Worm (Caenorhabditis elegans) whole organism, L2 larva: Measurements from ENCODE around the gene asp-7.
"Not testable (repeated sequence)": the region's sequence is repeated elsewhere in the genome, so short reads cannot be mapped to it uniquely, and the experiment has no call there.

Source experiments
- C34F6.9 ChIP-seq: fragments of 150-350 bp; optimal IDR thresholded peaks from 2 replicates; lab custom pipeline; 2014; ENCODE audit warnings: missing biosample characterization, missing genetic modification characterization
- R02D3.7 ChIP-seq: fragments of 150-350 bp; optimal IDR thresholded peaks from 2 replicates; lab custom pipeline; 2014; ENCODE audit warnings: missing biosample characterization, missing genetic modification characterization
- Y55F3AM.14 ChIP-seq: fragments of 200-800 bp; sonication (Bioruptor generic); optimal IDR thresholded peaks from 2 replicates; lab custom pipeline; 2018; ENCODE audit warnings: mild to moderate bottlenecking, missing genetic modification characterization, missing compliant biosample characterization
- alr-1 ChIP-seq: fragments of 150-350 bp; optimal IDR thresholded peaks from 2 replicates; lab custom pipeline; 2014; ENCODE audit warnings: missing biosample characterization, missing genetic modification characterization
- aly-2 ChIP-seq: fragments of 150-350 bp; optimal IDR thresholded peaks from 2 replicates; lab custom pipeline; 2014; ENCODE audit warnings: missing biosample characterization, missing genetic modification characterization
- ama-1 ChIP-seq: fragments of 150-350 bp; optimal IDR thresholded peaks from 2 replicates; lab custom pipeline; 2018; ENCODE audit warnings: inconsistent platforms
- blmp-1 ChIP-seq: sonication (generic microtip); optimal IDR thresholded peaks from 2 replicates; lab custom pipeline; 2017; ENCODE audit warnings: missing genetic modification characterization, mild to moderate bottlenecking, missing compliant biosample characterization, antibody characterized with exemption, moderate library complexity; ENCODE audit not compliant: insufficient read depth
- ceh-16 ChIP-seq: fragments of 150-350 bp; optimal IDR thresholded peaks from 2 replicates; lab custom pipeline; 2014; ENCODE audit warnings: missing biosample characterization, missing genetic modification characterization
- ceh-82 ChIP-seq: fragments of 150-350 bp; optimal IDR thresholded peaks from 2 replicates; lab custom pipeline; 2014; ENCODE audit warnings: missing biosample characterization, missing genetic modification characterization
- dmd-4 ChIP-seq: sonication (generic microtip); optimal IDR thresholded peaks from 2 replicates; lab custom pipeline; 2017; ENCODE audit warnings: missing biosample characterization, missing genetic modification characterization
- egl-27 ChIP-seq: sonication (generic microtip); optimal IDR thresholded peaks from 3 replicates; lab custom pipeline; 2017; ENCODE audit warnings: missing biosample characterization, missing genetic modification reagents, missing genetic modification characterization
- elt-3 ChIP-seq: sonication (generic microtip); optimal IDR thresholded peaks from 2 replicates; lab custom pipeline; 2017; ENCODE audit warnings: missing biosample characterization, missing genetic modification characterization
- gmeb-1 ChIP-seq: fragments of 150-350 bp; optimal IDR thresholded peaks from 2 replicates; lab custom pipeline; 2014; ENCODE audit warnings: missing biosample characterization, missing genetic modification characterization
- lin-11 ChIP-seq: fragments of 150-350 bp; sonication (generic microtip); optimal IDR thresholded peaks from 2 replicates; lab custom pipeline; 2014; ENCODE audit warnings: missing biosample characterization, missing genetic modification characterization, inconsistent platforms, mixed read lengths
- lin-13 ChIP-seq: fragments of 150-350 bp; optimal IDR thresholded peaks from 2 replicates; lab custom pipeline; 2014; ENCODE audit warnings: missing biosample characterization, missing genetic modification reagents, missing genetic modification characterization
- lin-39 ChIP-seq: fragments of 150-350 bp; optimal IDR thresholded peaks from 2 replicates; lab custom pipeline; 2014; ENCODE audit warnings: missing biosample characterization, missing genetic modification reagents, missing genetic modification characterization
- lsy-2 ChIP-seq, 2 experiments: fragments of 150-350 bp in 1 of 2; sonication (generic microtip) in 1 of 2; optimal IDR thresholded peaks; 2 replicates each; lab custom pipeline; 2014 to 2017; ENCODE audit warnings: missing biosample characterization in 2 of 2, missing genetic modification characterization in 2 of 2
- mab-5 ChIP-seq: fragments of 150-350 bp; optimal IDR thresholded peaks from 2 replicates; lab custom pipeline; 2014; ENCODE audit warnings: missing biosample characterization, missing genetic modification characterization
- mbf-1 ChIP-seq: sonication (generic microtip); optimal IDR thresholded peaks from 2 replicates; lab custom pipeline; 2017; ENCODE audit warnings: missing biosample characterization, missing genetic modification characterization
- mdl-1 ChIP-seq, 2 experiments: fragments of 150-350 bp in 1 of 2; sonication (generic microtip) in 1 of 2; optimal IDR thresholded peaks; 2 replicates each; lab custom pipeline; 2017; ENCODE audit warnings: missing biosample characterization in 2 of 2, missing genetic modification characterization in 2 of 2
- nhr-10 ChIP-seq: sonication (generic microtip); optimal IDR thresholded peaks from 2 replicates; lab custom pipeline; 2017; ENCODE audit warnings: missing biosample characterization, missing genetic modification characterization
- nhr-11 ChIP-seq: fragments of 150-350 bp; optimal IDR thresholded peaks from 2 replicates; lab custom pipeline; 2014; ENCODE audit warnings: missing biosample characterization, missing genetic modification characterization
- nhr-129 ChIP-seq: fragments of 150-350 bp; optimal IDR thresholded peaks from 2 replicates; lab custom pipeline; 2014; ENCODE audit warnings: missing biosample characterization, missing genetic modification characterization
- nhr-21 ChIP-seq: fragments of 150-350 bp; optimal IDR thresholded peaks from 2 replicates; lab custom pipeline; 2014; ENCODE audit warnings: missing biosample characterization, missing genetic modification characterization
- nhr-23 ChIP-seq: fragments of 150-350 bp; optimal IDR thresholded peaks from 2 replicates; lab custom pipeline; 2014; ENCODE audit warnings: missing biosample characterization, missing genetic modification reagents, missing genetic modification characterization
- nhr-25 ChIP-seq: fragments of 150-350 bp; sonication (generic microtip); optimal IDR thresholded peaks from 3 replicates; lab custom pipeline; 2014; ENCODE audit warnings: missing biosample characterization, missing genetic modification characterization
- nhr-6 ChIP-seq: fragments of 150-350 bp; optimal IDR thresholded peaks from 2 replicates; lab custom pipeline; 2014; ENCODE audit warnings: missing biosample characterization, missing genetic modification characterization
- nhr-77 ChIP-seq: fragments of 150-350 bp; optimal IDR thresholded peaks from 2 replicates; lab custom pipeline; 2014; ENCODE audit warnings: missing biosample characterization, missing genetic modification characterization
- sem-4 ChIP-seq: fragments of 150-350 bp; optimal IDR thresholded peaks from 2 replicates; lab custom pipeline; 2014; ENCODE audit warnings: missing biosample characterization, missing genetic modification reagents, missing genetic modification characterization
- sma-3 ChIP-seq: sonication (generic microtip); optimal IDR thresholded peaks from 2 replicates; lab custom pipeline; 2016; ENCODE audit warnings: missing genetic modification reagents, missing genetic modification characterization, missing compliant biosample characterization
- sma-9 ChIP-seq, 2 experiments: fragments of 150-350 bp in 1 of 2; sonication (generic microtip) in 1 of 2; optimal IDR thresholded peaks; 2 replicates each; lab custom pipeline; 2014 to 2016; ENCODE audit warnings: missing genetic modification characterization in 2 of 2, mild to moderate bottlenecking in 1 of 2, missing biosample characterization in 1 of 2, missing compliant biosample characterization in 1 of 2, missing genetic modification reagents in 1 of 2, moderate library complexity in 1 of 2
- snpc-4 ChIP-seq: fragments of 150-350 bp; optimal IDR thresholded peaks from 2 replicates; lab custom pipeline; 2014; ENCODE audit warnings: missing biosample characterization, missing genetic modification characterization
- zag-1 ChIP-seq: fragments of 150-350 bp; optimal IDR thresholded peaks from 2 replicates; lab custom pipeline; 2014; ENCODE audit warnings: missing biosample characterization, missing genetic modification characterization
- ztf-1 ChIP-seq: fragments of 200-800 bp; sonication (Bioruptor generic); conservative IDR thresholded peaks from 2 replicates; pipeline ENCODE4 v1.3.6; 2022; ENCODE audit warnings: missing genetic modification characterization, missing compliant biosample characterization
- ztf-11 ChIP-seq: sonication (generic microtip); optimal IDR thresholded peaks from 2 replicates; lab custom pipeline; 2017; ENCODE audit warnings: missing biosample characterization, missing genetic modification characterization
- ztf-4 ChIP-seq: fragments of 150-350 bp; optimal IDR thresholded peaks from 2 replicates; lab custom pipeline; 2014; ENCODE audit warnings: missing biosample characterization, missing genetic modification characterization

The asp-7 gene

DNA sequence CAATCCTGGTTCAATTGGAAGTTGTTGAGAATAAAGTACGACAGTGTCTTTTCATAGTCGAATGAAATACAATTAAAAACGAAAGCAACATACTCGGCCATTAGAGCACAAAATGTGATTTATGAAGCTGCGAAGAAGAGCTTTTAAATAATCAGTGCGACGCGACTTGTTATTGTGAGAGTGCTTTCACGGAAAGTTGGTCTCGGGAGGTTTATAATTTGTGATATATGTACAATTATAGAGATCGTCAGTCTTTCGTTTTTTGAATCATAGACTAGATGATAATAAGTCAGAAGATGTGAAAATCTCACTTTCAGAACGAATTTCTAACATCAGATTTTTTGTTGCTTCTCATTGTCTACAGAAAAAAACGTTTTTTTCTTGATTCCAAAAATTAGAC is 34.0 kb downstream of the asp-7 start, which contains the start of gene srt-15:
TSS of gene srt-15 (minus strand) at position 101 of the 400 bp plus-strand sequence.
- no peak for TF ChIP-seq dmd-4 (tag; lab: Kevin White, UChicago)
- TF ChIP-seq mbf-1 (tag; lab: Kevin White, UChicago), result no peak
- TF ChIP-seq C34F6.9 (tag; lab: Kevin White, UChicago), result no peak
- no peak for TF ChIP-seq nhr-129 (tag; lab: Kevin White, UChicago)
- TF ChIP-seq nhr-25 (tag; lab: Kevin White, UChicago), result no peak
- TF ChIP-seq lsy-2 (tag; optimal IDR thresholded peaks at IDR 0.05; lab: Kevin White, UChicago), result no peak
- no peak for TF ChIP-seq mdl-1 (tag; optimal IDR thresholded peaks at IDR 0.05; lab: Kevin White, UChicago)
- TF ChIP-seq ama-1 (lab: Kevin White, UChicago), result no peak
- no peak for TF ChIP-seq blmp-1 (tag; lab: Kevin White, UChicago)
- no peak for TF ChIP-seq egl-27 (tag; lab: Kevin White, UChicago)
- TF ChIP-seq gmeb-1 (tag; lab: Kevin White, UChicago), result no peak
- no peak for TF ChIP-seq lin-39 (tag; lab: Kevin White, UChicago)

DNA sequence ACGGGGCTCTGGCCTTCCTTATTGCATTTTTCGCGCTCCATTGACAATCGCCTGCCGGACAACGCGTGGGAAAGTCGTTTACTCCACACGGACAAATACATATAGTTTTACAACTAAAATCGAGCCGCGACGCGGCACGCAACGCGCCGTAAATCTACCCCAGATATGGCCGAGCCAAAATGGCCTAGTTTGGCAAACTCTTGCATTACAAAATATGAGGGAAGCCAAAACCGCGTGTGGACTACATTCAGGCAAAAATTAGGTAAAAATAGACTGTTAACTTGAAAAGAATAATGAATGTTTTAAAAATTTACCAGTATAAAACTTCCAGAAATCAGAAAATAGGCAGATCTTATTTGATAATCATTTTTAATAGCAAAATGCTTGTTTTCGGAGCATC is 36.3 kb downstream of the asp-7 start, which contains the start of gene srt-16:
TSS of gene srt-16 (minus strand) at position 101 of the 400 bp plus-strand sequence.
- TF ChIP-seq ceh-16 (tag; lab: Kevin White, UChicago); nhr-77 (tag; lab: Kevin White, UChicago); sma-9 (GFP tag; optimal IDR thresholded peaks at IDR 0.05; lab: Kevin White, UChicago); sma-9 (tag; optimal IDR thresholded peaks at IDR 0.05; lab: Kevin White, UChicago): not testable (repeated sequence)
- TF ChIP-seq, all 48 proteins: peak for 0; not testable (repeated sequence) for 48

DNA sequence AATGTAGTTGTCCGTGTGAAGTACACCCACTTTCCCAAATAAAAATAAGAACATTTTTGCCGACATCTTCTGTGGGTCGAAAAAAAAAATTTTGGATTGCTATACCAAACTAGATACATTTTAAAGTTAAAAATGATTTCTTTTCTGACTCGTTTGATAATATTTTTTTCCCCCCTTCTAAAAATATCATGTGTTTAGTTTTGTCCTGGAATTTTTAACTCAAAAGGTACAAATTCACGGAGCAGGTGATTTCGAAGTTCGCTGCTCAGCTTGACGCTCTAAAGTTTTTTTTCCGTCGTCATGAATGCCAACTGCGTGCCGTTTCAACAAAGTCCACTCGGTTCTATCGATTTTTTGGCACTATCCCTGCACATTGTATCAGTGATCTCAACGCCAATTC is 37.8 kb downstream of the asp-7 start, which contains the start of gene srh-185:
TSS of gene srh-185 (plus strand) at position 301 of the 400 bp plus-strand sequence.
- no peak for TF ChIP-seq ztf-1 (GFP tag; lab: Robert Waterston, UW)
- no peak for TF ChIP-seq nhr-11
- TF ChIP-seq alr-1 (tag; lab: Kevin White, UChicago), result no peak
- TF ChIP-seq mbf-1 (tag; lab: Kevin White, UChicago), result no peak
- no peak for TF ChIP-seq nhr-25 (tag; lab: Kevin White, UChicago)
- TF ChIP-seq lin-13, result no peak
- TF ChIP-seq sma-3 (GFP tag; lab: Kevin White, UChicago), result no peak
- no peak for TF ChIP-seq ceh-82 (tag; lab: Kevin White, UChicago)
- TF ChIP-seq nhr-129 (tag; lab: Kevin White, UChicago), result no peak
- no peak for TF ChIP-seq lin-11 (tag; lab: Kevin White, UChicago)
- no peak for TF ChIP-seq aly-2 (tag; lab: Kevin White, UChicago)
- no peak for TF ChIP-seq nhr-23
- TF ChIP-seq nhr-21 (tag; lab: Kevin White, UChicago), result no peak
- TF ChIP-seq mdl-1 (tag; optimal IDR thresholded peaks at IDR 0.05; lab: Kevin White, UChicago), result no peak
- TF ChIP-seq elt-3 (tag; lab: Kevin White, UChicago), result no peak
- TF ChIP-seq, all 48 proteins: peak for 0

DNA sequence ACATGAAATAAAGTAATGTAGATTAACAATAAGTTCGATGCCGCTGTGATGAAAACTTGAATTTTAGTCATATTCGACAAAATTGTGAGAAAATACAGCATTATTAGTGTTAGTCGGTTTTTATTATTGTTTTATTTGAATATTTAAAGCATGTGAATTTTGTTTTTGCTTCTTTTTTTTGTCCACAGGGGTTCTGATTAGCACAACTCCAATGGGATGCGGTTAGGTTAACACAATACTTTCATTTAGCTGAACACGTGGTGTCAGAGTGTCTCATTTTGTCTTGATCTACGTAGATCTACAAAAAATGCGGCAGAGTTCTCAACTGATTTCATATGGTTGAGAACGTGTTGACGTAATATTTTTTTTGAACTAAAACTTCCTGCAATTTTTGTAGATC is 41.0 kb downstream of the asp-7 start, which contains the start of gene str-40:
TSS of gene str-40 (minus strand) at position 101 of the 400 bp plus-strand sequence.
- TF ChIP-seq zag-1 (tag; lab: Kevin White, UChicago) (no peak), lin-11 (tag; lab: Kevin White, UChicago) (no peak), nhr-21 (tag; lab: Kevin White, UChicago) (no peak), ceh-16 (tag; lab: Kevin White, UChicago) (no peak), snpc-4 (tag; lab: Kevin White, UChicago) (no peak), gmeb-1 (tag; lab: Kevin White, UChicago) (no peak), nhr-11 (no peak), nhr-10 (tag; lab: Kevin White, UChicago) (no peak), ama-1 (lab: Kevin White, UChicago) (no peak)

DNA sequence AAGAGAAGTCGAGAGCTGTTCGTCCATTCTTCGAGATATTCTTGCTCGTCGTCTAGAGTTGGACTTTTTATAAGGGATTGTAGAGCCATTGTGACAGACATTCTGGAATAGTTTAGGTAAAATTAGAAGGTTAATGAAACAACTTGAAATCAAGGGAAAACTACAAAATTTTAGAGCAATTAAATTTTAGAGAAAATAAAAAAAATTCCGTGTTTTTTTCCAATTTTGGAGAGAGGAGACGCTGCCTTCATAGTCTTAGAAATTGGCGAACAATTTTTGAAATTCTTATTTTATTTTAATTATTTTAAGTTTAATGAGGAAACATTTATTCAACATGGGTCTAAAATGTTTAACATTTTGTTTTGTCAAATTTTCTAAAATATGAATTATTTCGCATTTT is 43.5 kb downstream of the asp-7 start, which contains the start of gene C50H11.13:
TSS of gene C50H11.13 (minus strand) at position 101 of the 400 bp plus-strand sequence.
- no peak for TF ChIP-seq nhr-77 (tag; lab: Kevin White, UChicago)
- TF ChIP-seq lsy-2 (tag; optimal IDR thresholded peaks at IDR 0.05; lab: Kevin White, UChicago), result no peak
- TF ChIP-seq ztf-1 (GFP tag; lab: Robert Waterston, UW), result no peak
- TF ChIP-seq ztf-11 (tag; lab: Kevin White, UChicago), result no peak
- no peak for TF ChIP-seq nhr-23
- no peak for TF ChIP-seq nhr-129 (tag; lab: Kevin White, UChicago)
- TF ChIP-seq alr-1 (tag; lab: Kevin White, UChicago), result no peak
- TF ChIP-seq nhr-6, result no peak
- TF ChIP-seq aly-2 (tag; lab: Kevin White, UChicago), result no peak
- no peak for TF ChIP-seq mbf-1 (tag; lab: Kevin White, UChicago)
- no peak for TF ChIP-seq ama-1 (lab: Kevin White, UChicago)
- no peak for TF ChIP-seq nhr-11
- TF ChIP-seq blmp-1 (tag; lab: Kevin White, UChicago), result no peak
- TF ChIP-seq R02D3.7 (tag; lab: Kevin White, UChicago), result no peak
- no peak for TF ChIP-seq snpc-4 (tag; lab: Kevin White, UChicago)
- no peak for TF ChIP-seq Y55F3AM.14 (GFP tag; lab: Kevin White, UChicago)
- no peak for TF ChIP-seq sem-4 (tag; lab: Kevin White, UChicago)
- TF ChIP-seq mab-5 (tag; lab: Kevin White, UChicago), result no peak
- TF ChIP-seq ztf-4, result no peak
- no peak for TF ChIP-seq elt-3 (tag; lab: Kevin White, UChicago)
